Fruit fly (Drosophila melanogaster) whole organism: ENCODE data around the gene Sos.

Experiments
- CG8478 ChIP-seq: fragments of >200 bp; optimal IDR thresholded peaks from 2 replicates; lab custom pipeline; 2018; ENCODE audit warnings: inconsistent platforms
- EcR ChIP-seq, 2 experiments: fragments of >200 bp; optimal IDR thresholded peaks; 2 replicates each; lab custom pipeline; 2017; ENCODE audit warnings: missing biosample characterization in 2 of 2, missing genetic modification characterization in 2 of 2, missing genetic modification reagents in 2 of 2
- pan ChIP-seq: fragments of >200 bp; optimal IDR thresholded peaks from 2 replicates; lab custom pipeline; 2017
- psq ChIP-seq: fragments of >200 bp; optimal IDR thresholded peaks from 2 replicates; lab custom pipeline; 2017

dm6 chr2L:13801166-13801565, 12.4 kb upstream of the Sos start:
- no peak for TF ChIP-seq EcR (GFP tag; optimal IDR thresholded peaks at IDR 0.05; lab: Kevin White, UChicago)
- TF ChIP-seq pan (lab: Kevin White, UChicago), result no peak
- TF ChIP-seq CG8478 (lab: Kevin White, UChicago), result no peak
- TF ChIP-seq psq (lab: Kevin White, UChicago), result no peak
